Worm (Caenorhabditis elegans) whole organism, L3 larva: ENCODE data around the gene tag-322.

Experiments used
- ama-1 ChIP-seq: fragments of 150-350 bp; optimal IDR thresholded peaks from 2 replicates; lab custom pipeline; 2018
- daf-12 ChIP-seq: fragments of 150-350 bp; optimal IDR thresholded peaks from 2 replicates; lab custom pipeline; 2014; ENCODE audit warnings: missing biosample characterization, missing genetic modification reagents, missing genetic modification characterization
- egl-27 ChIP-seq: sonication (generic microtip); optimal IDR thresholded peaks from 4 replicates; lab custom pipeline; 2017; ENCODE audit warnings: missing biosample characterization, missing genetic modification reagents, missing genetic modification characterization
- lin-15B ChIP-seq: fragments of 150-350 bp; optimal IDR thresholded peaks from 2 replicates; lab custom pipeline; 2014; ENCODE audit warnings: missing biosample characterization, missing genetic modification characterization
- nhr-25 ChIP-seq: sonication (generic microtip); optimal IDR thresholded peaks from 2 replicates; lab custom pipeline; 2017; ENCODE audit warnings: missing biosample characterization, missing genetic modification characterization
- pqm-1 ChIP-seq: fragments of 150-350 bp; optimal IDR thresholded peaks from 2 replicates; lab custom pipeline; 2017; ENCODE audit warnings: missing biosample characterization, missing genetic modification characterization, inconsistent platforms
- skn-1 ChIP-seq: fragments of 150-350 bp; optimal IDR thresholded peaks from 2 replicates; lab custom pipeline; 2014; ENCODE audit warnings: missing biosample characterization, missing genetic modification characterization
- tbx-2 ChIP-seq: sonication (generic microtip); optimal IDR thresholded peaks from 2 replicates; lab custom pipeline; 2016; ENCODE audit warnings: mild to moderate bottlenecking, missing genetic modification characterization, missing compliant biosample characterization
- unc-62 ChIP-seq: fragments of 150-350 bp; sonication (generic microtip); optimal IDR thresholded peaks from 4 replicates; lab custom pipeline; 2014; ENCODE audit warnings: missing biosample characterization, missing genetic modification reagents, missing genetic modification characterization
- zag-1 ChIP-seq: fragments of 150-350 bp; optimal IDR thresholded peaks from 2 replicates; lab custom pipeline; 2014; ENCODE audit warnings: missing biosample characterization, missing genetic modification characterization
- ztf-11 ChIP-seq: fragments of 150-350 bp; optimal IDR thresholded peaks from 2 replicates; lab custom pipeline; 2014; ENCODE audit warnings: missing biosample characterization, missing genetic modification characterization

ce11 chrIV:7822524-7822923 lies 37.2 kb upstream of the tag-322 start, which contains the start of gene T14A8.2:
- TF ChIP-seq zag-1 (no peak), skn-1 (tag; lab: Kevin White, UChicago) (no peak), tbx-2 (tag; lab: Kevin White, UChicago) (no peak), daf-12 (tag; lab: Kevin White, UChicago) (no peak), nhr-25 (tag; lab: Kevin White, UChicago) (no peak), ztf-11 (tag; lab: Kevin White, UChicago) (no peak), ama-1 (lab: Kevin White, UChicago) (no peak), pqm-1 (no peak), lin-15B (tag; lab: Kevin White, UChicago) (no peak), egl-27 (no peak), unc-62 (GFP tag; lab: Kevin White, UChicago) (no peak)
